Fruit fly (Drosophila melanogaster) whole organism, embryonic: ENCODE measurements around the gene CG12438.

ENCODE experiments used
- CG10959 ChIP-seq: fragments of 200-800 bp; sonication (Bioruptor generic); IDR thresholded peaks from 2 replicates; pipeline ENCODE4 v1.3.6; 2022; ENCODE audit warnings: missing biosample characterization, missing genetic modification characterization
- CG14965 ChIP-seq: fragments of 200-800 bp; sonication (Bioruptor generic); optimal IDR thresholded peaks from 2 replicates; lab custom pipeline; 2016; ENCODE audit warnings: missing biosample characterization, missing genetic modification characterization, borderline replicate concordance
- Rfx ChIP-seq: fragments of 200-800 bp; sonication (Bioruptor generic); IDR thresholded peaks from 2 replicates; pipeline ENCODE4 v1.3.6; 2022; ENCODE audit warnings: missing biosample characterization, missing genetic modification characterization
- abd-A ChIP-seq: fragments of 200-800 bp; sonication (Bioruptor generic); optimal IDR thresholded peaks from 3 replicates; lab custom pipeline; 2019; ENCODE audit warnings: missing biosample characterization, mild to moderate bottlenecking, missing genetic modification characterization, moderate library complexity
- h ChIP-seq: fragments of >200 bp; optimal IDR thresholded peaks from 2 replicates; lab custom pipeline; 2017

- TF ChIP-seq Rfx (no peak), CG14965 (GFP tag; lab: Kevin White, UChicago) (no peak), CG10959 (GFP tag; lab: Robert Waterston, UW) (no peak), h (lab: Kevin White, UChicago) (no peak), abd-A (tag; lab: Kevin White, UChicago) (no peak)
Observed at dm6 chr2L:8709413-8709812, 42.7 kb upstream of the CG12438 start, which contains the start of gene Hnf4.
